Worm (Caenorhabditis elegans) whole organism, L2 larva: ENCODE measurements around the gene F11D5.6.
A peak's percentile ranks its signal among the peaks of the same experiment; 100 is the strongest.

Experiments
- C34F6.9 ChIP-seq: fragments of 150-350 bp; optimal IDR thresholded peaks from 2 replicates; lab custom pipeline; 2014; ENCODE audit warnings: missing biosample characterization, missing genetic modification characterization
- F13H6.1 ChIP-seq: sonication (generic microtip); optimal IDR thresholded peaks from 2 replicates; lab custom pipeline; 2016; ENCODE audit warnings: missing genetic modification characterization, missing compliant biosample characterization
- R02D3.7 ChIP-seq: fragments of 150-350 bp; optimal IDR thresholded peaks from 2 replicates; lab custom pipeline; 2014; ENCODE audit warnings: missing biosample characterization, missing genetic modification characterization
- alr-1 ChIP-seq: fragments of 150-350 bp; optimal IDR thresholded peaks from 2 replicates; lab custom pipeline; 2014; ENCODE audit warnings: missing biosample characterization, missing genetic modification characterization
- aly-2 ChIP-seq: fragments of 150-350 bp; optimal IDR thresholded peaks from 2 replicates; lab custom pipeline; 2014; ENCODE audit warnings: missing biosample characterization, missing genetic modification characterization
- ama-1 ChIP-seq: fragments of 150-350 bp; optimal IDR thresholded peaks from 2 replicates; lab custom pipeline; 2018; ENCODE audit warnings: inconsistent platforms
- blmp-1 ChIP-seq: sonication (generic microtip); optimal IDR thresholded peaks from 2 replicates; lab custom pipeline; 2017; ENCODE audit warnings: missing genetic modification characterization, mild to moderate bottlenecking, missing compliant biosample characterization, antibody characterized with exemption, moderate library complexity; ENCODE audit not compliant: insufficient read depth
- ceh-16 ChIP-seq: fragments of 150-350 bp; optimal IDR thresholded peaks from 2 replicates; lab custom pipeline; 2014; ENCODE audit warnings: missing biosample characterization, missing genetic modification characterization
- ceh-82 ChIP-seq: fragments of 150-350 bp; optimal IDR thresholded peaks from 2 replicates; lab custom pipeline; 2014; ENCODE audit warnings: missing biosample characterization, missing genetic modification characterization
- crh-2 ChIP-seq: sonication (generic microtip); optimal IDR thresholded peaks from 2 replicates; lab custom pipeline; 2017; ENCODE audit warnings: missing biosample characterization, missing genetic modification characterization
- dmd-4 ChIP-seq: sonication (generic microtip); optimal IDR thresholded peaks from 2 replicates; lab custom pipeline; 2017; ENCODE audit warnings: missing biosample characterization, missing genetic modification characterization
- egl-27 ChIP-seq: sonication (generic microtip); optimal IDR thresholded peaks from 3 replicates; lab custom pipeline; 2017; ENCODE audit warnings: missing biosample characterization, missing genetic modification reagents, missing genetic modification characterization
- elt-1 ChIP-seq: fragments of 150-350 bp; optimal IDR thresholded peaks from 2 replicates; lab custom pipeline; 2014; ENCODE audit warnings: missing biosample characterization, missing genetic modification characterization
- elt-3 ChIP-seq: sonication (generic microtip); optimal IDR thresholded peaks from 2 replicates; lab custom pipeline; 2017; ENCODE audit warnings: missing biosample characterization, missing genetic modification characterization
- fos-1 ChIP-seq: fragments of 150-350 bp; optimal IDR thresholded peaks from 2 replicates; lab custom pipeline; 2014; ENCODE audit warnings: missing biosample characterization, missing genetic modification characterization
- gmeb-1 ChIP-seq: fragments of 150-350 bp; optimal IDR thresholded peaks from 2 replicates; lab custom pipeline; 2014; ENCODE audit warnings: missing biosample characterization, missing genetic modification characterization
- lin-11 ChIP-seq: fragments of 150-350 bp; sonication (generic microtip); optimal IDR thresholded peaks from 2 replicates; lab custom pipeline; 2014; ENCODE audit warnings: missing biosample characterization, missing genetic modification characterization, inconsistent platforms, mixed read lengths
- lin-13 ChIP-seq: fragments of 150-350 bp; optimal IDR thresholded peaks from 2 replicates; lab custom pipeline; 2014; ENCODE audit warnings: missing biosample characterization, missing genetic modification reagents, missing genetic modification characterization
- lin-39 ChIP-seq: fragments of 150-350 bp; optimal IDR thresholded peaks from 2 replicates; lab custom pipeline; 2014; ENCODE audit warnings: missing biosample characterization, missing genetic modification reagents, missing genetic modification characterization
- lsy-2 ChIP-seq, 2 experiments: fragments of 150-350 bp in 1 of 2; sonication (generic microtip) in 1 of 2; optimal IDR thresholded peaks; 2 replicates each; lab custom pipeline; 2014 to 2017; ENCODE audit warnings: missing biosample characterization in 2 of 2, missing genetic modification characterization in 2 of 2
- mab-5 ChIP-seq: fragments of 150-350 bp; optimal IDR thresholded peaks from 2 replicates; lab custom pipeline; 2014; ENCODE audit warnings: missing biosample characterization, missing genetic modification characterization
- mbf-1 ChIP-seq: sonication (generic microtip); optimal IDR thresholded peaks from 2 replicates; lab custom pipeline; 2017; ENCODE audit warnings: missing biosample characterization, missing genetic modification characterization
- mdl-1 ChIP-seq, 2 experiments: fragments of 150-350 bp in 1 of 2; sonication (generic microtip) in 1 of 2; optimal IDR thresholded peaks; 2 replicates each; lab custom pipeline; 2017; ENCODE audit warnings: missing biosample characterization in 2 of 2, missing genetic modification characterization in 2 of 2
- nhr-11 ChIP-seq: fragments of 150-350 bp; optimal IDR thresholded peaks from 2 replicates; lab custom pipeline; 2014; ENCODE audit warnings: missing biosample characterization, missing genetic modification characterization
- nhr-12 ChIP-seq: fragments of 150-350 bp; optimal IDR thresholded peaks from 2 replicates; lab custom pipeline; 2014; ENCODE audit warnings: missing biosample characterization, missing genetic modification characterization
- nhr-129 ChIP-seq: fragments of 150-350 bp; optimal IDR thresholded peaks from 2 replicates; lab custom pipeline; 2014; ENCODE audit warnings: missing biosample characterization, missing genetic modification characterization
- nhr-23 ChIP-seq: fragments of 150-350 bp; optimal IDR thresholded peaks from 2 replicates; lab custom pipeline; 2014; ENCODE audit warnings: missing biosample characterization, missing genetic modification reagents, missing genetic modification characterization
- nhr-237 ChIP-seq: fragments of 150-350 bp; optimal IDR thresholded peaks from 2 replicates; lab custom pipeline; 2014; ENCODE audit warnings: missing biosample characterization, missing genetic modification characterization
- nhr-25 ChIP-seq: fragments of 150-350 bp; sonication (generic microtip); optimal IDR thresholded peaks from 3 replicates; lab custom pipeline; 2014; ENCODE audit warnings: missing biosample characterization, missing genetic modification characterization
- nhr-6 ChIP-seq: fragments of 150-350 bp; optimal IDR thresholded peaks from 2 replicates; lab custom pipeline; 2014; ENCODE audit warnings: missing biosample characterization, missing genetic modification characterization
- nhr-77 ChIP-seq: fragments of 150-350 bp; optimal IDR thresholded peaks from 2 replicates; lab custom pipeline; 2014; ENCODE audit warnings: missing biosample characterization, missing genetic modification characterization
- peb-1 ChIP-seq: fragments of 150-350 bp; optimal IDR thresholded peaks from 2 replicates; lab custom pipeline; 2014; ENCODE audit warnings: missing biosample characterization, missing genetic modification characterization
- sem-4 ChIP-seq: fragments of 150-350 bp; optimal IDR thresholded peaks from 2 replicates; lab custom pipeline; 2014; ENCODE audit warnings: missing biosample characterization, missing genetic modification reagents, missing genetic modification characterization
- skn-1 ChIP-seq: sonication (generic microtip); optimal IDR thresholded peaks from 2 replicates; lab custom pipeline; 2017; ENCODE audit warnings: missing biosample characterization, missing genetic modification characterization
- sma-3 ChIP-seq: sonication (generic microtip); optimal IDR thresholded peaks from 2 replicates; lab custom pipeline; 2016; ENCODE audit warnings: missing genetic modification reagents, missing genetic modification characterization, missing compliant biosample characterization
- sma-9 ChIP-seq, 2 experiments: fragments of 150-350 bp in 1 of 2; sonication (generic microtip) in 1 of 2; optimal IDR thresholded peaks; 2 replicates each; lab custom pipeline; 2014 to 2016; ENCODE audit warnings: missing genetic modification characterization in 2 of 2, mild to moderate bottlenecking in 1 of 2, missing biosample characterization in 1 of 2, missing compliant biosample characterization in 1 of 2, missing genetic modification reagents in 1 of 2, moderate library complexity in 1 of 2
- snpc-4 ChIP-seq: fragments of 150-350 bp; optimal IDR thresholded peaks from 2 replicates; lab custom pipeline; 2014; ENCODE audit warnings: missing biosample characterization, missing genetic modification characterization
- unc-39 ChIP-seq: fragments of 150-350 bp; optimal IDR thresholded peaks from 2 replicates; lab custom pipeline; 2014; ENCODE audit warnings: missing biosample characterization, missing genetic modification characterization
- unc-55 ChIP-seq: fragments of 150-350 bp; sonication (generic microtip); optimal IDR thresholded peaks from 3 replicates; lab custom pipeline; 2014; ENCODE audit warnings: missing biosample characterization, missing genetic modification reagents, missing genetic modification characterization
- zag-1 ChIP-seq: fragments of 150-350 bp; optimal IDR thresholded peaks from 2 replicates; lab custom pipeline; 2014; ENCODE audit warnings: missing biosample characterization, missing genetic modification characterization
- ztf-1 ChIP-seq: fragments of 200-800 bp; sonication (Bioruptor generic); conservative IDR thresholded peaks from 2 replicates; pipeline ENCODE4 v1.3.6; 2022; ENCODE audit warnings: missing genetic modification characterization, missing compliant biosample characterization
- ztf-11 ChIP-seq: sonication (generic microtip); optimal IDR thresholded peaks from 2 replicates; lab custom pipeline; 2017; ENCODE audit warnings: missing biosample characterization, missing genetic modification characterization
- ztf-4 ChIP-seq: fragments of 150-350 bp; optimal IDR thresholded peaks from 2 replicates; lab custom pipeline; 2014; ENCODE audit warnings: missing biosample characterization, missing genetic modification characterization

F11D5.6 gene

DNA sequence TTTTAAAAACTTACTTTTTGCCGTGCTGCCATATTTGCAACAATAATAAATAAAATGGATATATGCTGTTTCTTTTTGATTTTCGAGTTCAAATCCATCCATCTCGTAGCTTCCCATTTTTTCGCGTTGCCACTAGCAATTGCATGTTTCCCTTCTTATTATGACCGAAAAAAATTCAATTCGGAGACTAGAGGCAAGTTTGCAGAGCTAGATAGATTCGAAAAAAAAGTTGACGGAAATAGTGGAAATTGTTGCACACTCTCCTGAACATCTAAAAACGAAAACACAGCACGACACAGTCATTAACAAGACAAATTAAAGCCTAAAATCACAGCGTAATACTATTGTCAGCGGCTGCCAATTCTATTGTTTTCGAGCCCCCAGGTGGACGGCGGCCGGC is at the start of gene F11D5.6:
TSS of gene F11D5.6 (minus strand) at position 101 of the 400 bp plus-strand sequence.
- TF ChIP-seq nhr-25 (tag; lab: Kevin White, UChicago) (no peak), sma-9 (GFP tag; optimal IDR thresholded peaks at IDR 0.05; lab: Kevin White, UChicago) (no peak), sma-9 (tag; optimal IDR thresholded peaks at IDR 0.05; lab: Kevin White, UChicago) (no peak), ztf-4 (tag; lab: Kevin White, UChicago) (no peak), zag-1 (tag; lab: Kevin White, UChicago) (no peak), nhr-6 (tag; lab: Kevin White, UChicago) (no peak), ceh-82 (no peak), elt-1 (tag; lab: Kevin White, UChicago) (no peak), ceh-16 (tag; lab: Kevin White, UChicago) (no peak), lin-11 (no peak), gmeb-1 (tag; lab: Kevin White, UChicago) (no peak), elt-3 (tag; lab: Kevin White, UChicago) (no peak), snpc-4 (tag; lab: Kevin White, UChicago) (no peak), nhr-11 (no peak), unc-55 (GFP tag; lab: Kevin White, UChicago) (no peak), lsy-2 (tag; optimal IDR thresholded peaks at IDR 0.05; lab: Kevin White, UChicago) (no peak)
- TF ChIP-seq, all 48 proteins: peak for 0

DNA sequence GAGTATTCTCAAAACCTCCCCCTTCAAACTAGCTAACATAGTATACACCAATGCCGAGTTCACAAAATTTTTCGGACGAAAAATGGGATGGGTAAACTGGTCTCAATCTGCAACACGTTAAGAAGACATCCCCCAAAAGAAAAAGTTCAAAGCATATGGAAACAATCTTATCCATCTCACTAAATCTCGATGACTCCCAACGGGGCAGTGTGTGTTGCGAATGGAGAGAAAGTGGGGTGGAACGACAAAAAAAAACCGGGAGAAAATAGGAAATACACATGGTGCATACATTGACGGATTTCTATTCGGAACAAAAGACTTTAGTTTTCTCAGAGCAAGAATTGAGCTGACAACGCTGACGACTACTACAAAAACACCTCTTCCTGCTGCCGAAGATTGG is 49.2 kb upstream of the F11D5.6 start:
- TF ChIP-seq C34F6.9: no peak
- TF ChIP-seq nhr-77 (tag; lab: Kevin White, UChicago): no peak
- TF ChIP-seq crh-2 (tag; lab: Kevin White, UChicago): no peak
- peak; percentile 10 for TF ChIP-seq unc-55 (GFP tag; lab: Kevin White, UChicago)
- TF ChIP-seq, all 48 proteins: peak for 1

DNA sequence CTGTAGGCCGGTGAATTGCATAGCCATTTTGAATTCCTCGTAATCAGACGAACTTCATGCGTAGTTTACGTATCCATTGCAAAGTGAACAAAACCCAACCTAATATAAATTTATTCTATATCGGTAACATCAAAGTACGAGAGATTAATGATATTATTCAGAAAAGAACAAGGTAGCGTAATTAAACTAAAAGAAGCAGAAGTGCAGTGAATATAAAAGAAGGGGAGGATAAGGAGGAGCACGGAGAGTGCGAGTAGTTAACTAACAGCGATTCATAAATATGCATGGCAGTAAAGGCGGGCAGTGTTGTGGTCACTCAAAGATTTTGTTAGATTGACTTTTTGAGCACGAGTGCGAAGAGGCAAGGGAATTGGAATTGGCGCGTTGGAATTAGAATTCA is 48.6 kb upstream of the F11D5.6 start, which contains the start of gene clc-3:
TSS of gene clc-3 (minus strand) at position 101 of the 400 bp plus-strand sequence.
- TF ChIP-seq unc-39 (tag; lab: Kevin White, UChicago) (no peak), dmd-4 (tag; lab: Kevin White, UChicago) (no peak), nhr-25 (tag; lab: Kevin White, UChicago) (no peak), nhr-237 (tag; lab: Kevin White, UChicago) (no peak), ztf-11 (tag; lab: Kevin White, UChicago) (no peak), zag-1 (tag; lab: Kevin White, UChicago) (no peak), nhr-23 (tag; lab: Kevin White, UChicago) (no peak), crh-2 (tag; lab: Kevin White, UChicago) (no peak), lsy-2 (tag; optimal IDR thresholded peaks at IDR 0.05; lab: Kevin White, UChicago) (no peak), ztf-1 (GFP tag; lab: Robert Waterston, UW) (no peak)

DNA sequence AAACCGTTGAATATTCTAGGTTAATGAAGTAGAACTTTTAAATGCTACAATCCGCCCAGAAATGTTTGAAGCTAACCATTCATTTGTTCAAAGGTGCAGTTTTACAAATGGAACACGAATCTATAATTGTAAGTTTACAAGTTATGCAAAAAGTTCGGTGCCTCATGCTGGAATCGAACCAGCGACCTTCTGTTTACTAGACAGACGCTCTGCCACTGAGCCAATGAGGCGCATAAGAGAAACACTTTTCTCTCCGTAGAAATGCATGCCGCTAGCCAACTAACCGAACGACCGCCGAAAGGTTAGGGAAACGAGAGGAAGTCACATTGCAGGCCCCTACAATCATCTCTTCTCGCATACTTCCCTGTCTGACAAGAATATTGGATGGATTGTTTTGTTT is 45.2 kb upstream of the F11D5.6 start:
- TF ChIP-seq sma-3 (GFP tag; lab: Kevin White, UChicago) (peak; percentile 40), nhr-237 (tag; lab: Kevin White, UChicago) (no peak), C34F6.9 (peak; percentile 37), ceh-82 (no peak), R02D3.7 (tag; lab: Kevin White, UChicago) (no peak), elt-3 (tag; lab: Kevin White, UChicago) (no peak), blmp-1 (no peak), nhr-129 (tag; lab: Kevin White, UChicago) (peak; percentile 89), ztf-1 (GFP tag; lab: Robert Waterston, UW) (no peak), lin-39 (no peak), mab-5 (tag; lab: Kevin White, UChicago) (peak; percentile 30), nhr-12 (no peak), mdl-1 (tag; optimal IDR thresholded peaks at IDR 0.05; lab: Kevin White, UChicago) (peak in 1 of 2 experiments; percentile 14), lin-13 (GFP tag; lab: Kevin White, UChicago) (peak; percentile 38), ceh-16 (tag; lab: Kevin White, UChicago) (no peak), ama-1 (lab: Kevin White, UChicago) (no peak), aly-2 (no peak), F13H6.1 (tag; lab: Kevin White, UChicago) (peak; percentile 67), nhr-25 (tag; lab: Kevin White, UChicago) (peak; percentile 34), unc-39 (tag; lab: Kevin White, UChicago) (no peak), egl-27 (peak; percentile 34), lsy-2 (tag; optimal IDR thresholded peaks at IDR 0.05; lab: Kevin White, UChicago) (peak in 1 of 2 experiments; percentile 32), sem-4 (tag; lab: Kevin White, UChicago) (peak; percentile 53), nhr-23 (tag; lab: Kevin White, UChicago) (no peak), dmd-4 (tag; lab: Kevin White, UChicago) (no peak), gmeb-1 (tag; lab: Kevin White, UChicago) (peak; percentile 64), peb-1 (no peak), ztf-11 (tag; lab: Kevin White, UChicago) (no peak), sma-9 (GFP tag; optimal IDR thresholded peaks at IDR 0.05; lab: Kevin White, UChicago) (peak; percentile 72), sma-9 (tag; optimal IDR thresholded peaks at IDR 0.05; lab: Kevin White, UChicago) (no peak), crh-2 (tag; lab: Kevin White, UChicago) (peak; percentile 47), zag-1 (tag; lab: Kevin White, UChicago) (no peak), nhr-6 (tag; lab: Kevin White, UChicago) (peak; percentile 4), skn-1 (tag; lab: Kevin White, UChicago) (no peak), elt-1 (tag; lab: Kevin White, UChicago) (no peak), fos-1 (tag; lab: Kevin White, UChicago) (peak; percentile 48), alr-1 (no peak), ztf-4 (tag; lab: Kevin White, UChicago) (no peak), mbf-1 (tag; lab: Kevin White, UChicago) (no peak), lin-11 (peak; percentile 7)
